Fruit fly (Drosophila melanogaster): Measurements from ENCODE around the gene Shc.

DNA sequence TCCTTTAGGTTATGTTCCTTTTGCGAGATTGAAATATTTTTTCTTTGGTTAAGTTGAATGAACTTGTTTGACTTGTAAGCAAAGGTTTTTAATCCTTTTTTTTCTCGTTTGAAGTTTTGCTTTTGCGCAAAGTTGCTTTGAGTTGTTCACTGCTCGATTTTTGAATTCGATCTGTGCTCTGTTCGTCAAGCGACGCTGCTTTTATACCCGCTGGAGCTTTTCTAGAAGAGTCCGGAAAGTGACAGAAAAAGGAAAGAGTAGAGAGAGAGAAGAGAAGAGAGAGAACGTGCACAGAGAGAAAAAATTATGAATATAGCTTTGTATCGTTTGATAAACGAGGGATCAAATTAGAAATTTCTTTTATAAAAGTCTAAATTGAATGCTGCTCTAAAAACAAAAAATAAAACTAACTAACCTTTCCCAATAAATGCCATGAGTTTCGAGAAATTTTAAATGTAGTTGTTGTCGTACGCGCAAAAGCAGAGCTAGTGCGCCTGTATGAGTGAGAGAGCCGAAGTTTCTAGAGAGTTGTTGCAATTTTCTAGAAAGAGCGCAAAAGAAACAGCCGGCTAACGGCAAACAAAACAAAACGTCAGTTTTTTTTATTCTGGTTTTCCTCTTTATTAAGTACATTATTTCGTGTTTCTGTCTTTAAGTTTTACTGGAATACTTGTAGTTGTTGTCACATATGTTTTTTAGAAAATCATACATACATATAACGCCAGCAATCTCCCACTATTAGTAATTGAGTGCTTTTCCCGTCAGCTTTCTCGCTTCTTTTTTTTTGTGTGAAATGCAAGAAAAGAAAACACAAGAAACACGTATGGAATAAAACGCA, 49.4 kb upstream of the Shc start, which contains the start of gene Hsp26:
- TF ChIP-seq CTCF (optimal IDR thresholded peaks at IDR 0.05): no peak
- TF ChIP-seq CG8478 (optimal IDR thresholded peaks at IDR 0.05): no peak
